Worm (Caenorhabditis elegans) whole organism, L2 larva: Measurements from ENCODE around the gene srlf-2.

Experiments used
- C34F6.9 ChIP-seq: fragments of 150-350 bp; optimal IDR thresholded peaks from 2 replicates; lab custom pipeline; 2014; ENCODE audit warnings: missing biosample characterization, missing genetic modification characterization
- F13H6.1 ChIP-seq: sonication (generic microtip); optimal IDR thresholded peaks from 2 replicates; lab custom pipeline; 2016; ENCODE audit warnings: missing genetic modification characterization, missing compliant biosample characterization
- R02D3.7 ChIP-seq: fragments of 150-350 bp; optimal IDR thresholded peaks from 2 replicates; lab custom pipeline; 2014; ENCODE audit warnings: missing biosample characterization, missing genetic modification characterization
- Y55F3AM.14 ChIP-seq: fragments of 200-800 bp; sonication (Bioruptor generic); optimal IDR thresholded peaks from 2 replicates; lab custom pipeline; 2018; ENCODE audit warnings: mild to moderate bottlenecking, missing genetic modification characterization, missing compliant biosample characterization
- ZK546.5 ChIP-seq: sonication (generic microtip); optimal IDR thresholded peaks from 2 replicates; lab custom pipeline; 2017; ENCODE audit warnings: missing biosample characterization, missing genetic modification characterization
- aly-2 ChIP-seq: fragments of 150-350 bp; optimal IDR thresholded peaks from 2 replicates; lab custom pipeline; 2014; ENCODE audit warnings: missing biosample characterization, missing genetic modification characterization
- ama-1 ChIP-seq: fragments of 150-350 bp; optimal IDR thresholded peaks from 2 replicates; lab custom pipeline; 2018; ENCODE audit warnings: inconsistent platforms
- blmp-1 ChIP-seq: sonication (generic microtip); optimal IDR thresholded peaks from 2 replicates; lab custom pipeline; 2017; ENCODE audit warnings: missing genetic modification characterization, mild to moderate bottlenecking, missing compliant biosample characterization, antibody characterized with exemption, moderate library complexity; ENCODE audit not compliant: insufficient read depth
- ceh-82 ChIP-seq: fragments of 150-350 bp; optimal IDR thresholded peaks from 2 replicates; lab custom pipeline; 2014; ENCODE audit warnings: missing biosample characterization, missing genetic modification characterization
- crh-2 ChIP-seq: sonication (generic microtip); optimal IDR thresholded peaks from 2 replicates; lab custom pipeline; 2017; ENCODE audit warnings: missing biosample characterization, missing genetic modification characterization
- dmd-4 ChIP-seq: sonication (generic microtip); optimal IDR thresholded peaks from 2 replicates; lab custom pipeline; 2017; ENCODE audit warnings: missing biosample characterization, missing genetic modification characterization
- egl-27 ChIP-seq: sonication (generic microtip); optimal IDR thresholded peaks from 3 replicates; lab custom pipeline; 2017; ENCODE audit warnings: missing biosample characterization, missing genetic modification reagents, missing genetic modification characterization
- elt-1 ChIP-seq: fragments of 150-350 bp; optimal IDR thresholded peaks from 2 replicates; lab custom pipeline; 2014; ENCODE audit warnings: missing biosample characterization, missing genetic modification characterization
- fos-1 ChIP-seq: fragments of 150-350 bp; optimal IDR thresholded peaks from 2 replicates; lab custom pipeline; 2014; ENCODE audit warnings: missing biosample characterization, missing genetic modification characterization
- gmeb-1 ChIP-seq: fragments of 150-350 bp; optimal IDR thresholded peaks from 2 replicates; lab custom pipeline; 2014; ENCODE audit warnings: missing biosample characterization, missing genetic modification characterization
- lin-11 ChIP-seq: fragments of 150-350 bp; sonication (generic microtip); optimal IDR thresholded peaks from 2 replicates; lab custom pipeline; 2014; ENCODE audit warnings: missing biosample characterization, missing genetic modification characterization, inconsistent platforms, mixed read lengths
- lin-13 ChIP-seq: fragments of 150-350 bp; optimal IDR thresholded peaks from 2 replicates; lab custom pipeline; 2014; ENCODE audit warnings: missing biosample characterization, missing genetic modification reagents, missing genetic modification characterization
- lin-39 ChIP-seq: fragments of 150-350 bp; optimal IDR thresholded peaks from 2 replicates; lab custom pipeline; 2014; ENCODE audit warnings: missing biosample characterization, missing genetic modification reagents, missing genetic modification characterization
- lsy-2 ChIP-seq, 2 experiments: fragments of 150-350 bp in 1 of 2; sonication (generic microtip) in 1 of 2; optimal IDR thresholded peaks; 2 replicates each; lab custom pipeline; 2014 to 2017; ENCODE audit warnings: missing biosample characterization in 2 of 2, missing genetic modification characterization in 2 of 2
- nhr-10 ChIP-seq: sonication (generic microtip); optimal IDR thresholded peaks from 2 replicates; lab custom pipeline; 2017; ENCODE audit warnings: missing biosample characterization, missing genetic modification characterization
- nhr-11 ChIP-seq: fragments of 150-350 bp; optimal IDR thresholded peaks from 2 replicates; lab custom pipeline; 2014; ENCODE audit warnings: missing biosample characterization, missing genetic modification characterization
- nhr-129 ChIP-seq: fragments of 150-350 bp; optimal IDR thresholded peaks from 2 replicates; lab custom pipeline; 2014; ENCODE audit warnings: missing biosample characterization, missing genetic modification characterization
- nhr-21 ChIP-seq: fragments of 150-350 bp; optimal IDR thresholded peaks from 2 replicates; lab custom pipeline; 2014; ENCODE audit warnings: missing biosample characterization, missing genetic modification characterization
- nhr-23 ChIP-seq: fragments of 150-350 bp; optimal IDR thresholded peaks from 2 replicates; lab custom pipeline; 2014; ENCODE audit warnings: missing biosample characterization, missing genetic modification reagents, missing genetic modification characterization
- nhr-25 ChIP-seq: fragments of 150-350 bp; sonication (generic microtip); optimal IDR thresholded peaks from 3 replicates; lab custom pipeline; 2014; ENCODE audit warnings: missing biosample characterization, missing genetic modification characterization
- nhr-6 ChIP-seq: fragments of 150-350 bp; optimal IDR thresholded peaks from 2 replicates; lab custom pipeline; 2014; ENCODE audit warnings: missing biosample characterization, missing genetic modification characterization
- peb-1 ChIP-seq: fragments of 150-350 bp; optimal IDR thresholded peaks from 2 replicates; lab custom pipeline; 2014; ENCODE audit warnings: missing biosample characterization, missing genetic modification characterization
- sem-4 ChIP-seq: fragments of 150-350 bp; optimal IDR thresholded peaks from 2 replicates; lab custom pipeline; 2014; ENCODE audit warnings: missing biosample characterization, missing genetic modification reagents, missing genetic modification characterization
- sma-3 ChIP-seq: sonication (generic microtip); optimal IDR thresholded peaks from 2 replicates; lab custom pipeline; 2016; ENCODE audit warnings: missing genetic modification reagents, missing genetic modification characterization, missing compliant biosample characterization
- sma-9 ChIP-seq, 2 experiments: fragments of 150-350 bp in 1 of 2; sonication (generic microtip) in 1 of 2; optimal IDR thresholded peaks; 2 replicates each; lab custom pipeline; 2014 to 2016; ENCODE audit warnings: missing genetic modification characterization in 2 of 2, mild to moderate bottlenecking in 1 of 2, missing biosample characterization in 1 of 2, missing compliant biosample characterization in 1 of 2, missing genetic modification reagents in 1 of 2, moderate library complexity in 1 of 2
- snpc-4 ChIP-seq: fragments of 150-350 bp; optimal IDR thresholded peaks from 2 replicates; lab custom pipeline; 2014; ENCODE audit warnings: missing biosample characterization, missing genetic modification characterization
- unc-39 ChIP-seq: fragments of 150-350 bp; optimal IDR thresholded peaks from 2 replicates; lab custom pipeline; 2014; ENCODE audit warnings: missing biosample characterization, missing genetic modification characterization
- unc-55 ChIP-seq: fragments of 150-350 bp; sonication (generic microtip); optimal IDR thresholded peaks from 3 replicates; lab custom pipeline; 2014; ENCODE audit warnings: missing biosample characterization, missing genetic modification reagents, missing genetic modification characterization
- unc-62 ChIP-seq: fragments of 150-350 bp; optimal IDR thresholded peaks from 2 replicates; lab custom pipeline; 2014; ENCODE audit warnings: missing biosample characterization, missing genetic modification reagents, missing genetic modification characterization
- zag-1 ChIP-seq: fragments of 150-350 bp; optimal IDR thresholded peaks from 2 replicates; lab custom pipeline; 2014; ENCODE audit warnings: missing biosample characterization, missing genetic modification characterization
- ztf-11 ChIP-seq: sonication (generic microtip); optimal IDR thresholded peaks from 2 replicates; lab custom pipeline; 2017; ENCODE audit warnings: missing biosample characterization, missing genetic modification characterization

Gene srlf-2

ce11 chrIV:8534997-8535414 lies 45.0 kb downstream of the srlf-2 start (continued):
- TF ChIP-seq nhr-11 (tag; lab: Kevin White, UChicago) (no peak), R02D3.7 (tag; lab: Kevin White, UChicago) (no peak), blmp-1 (peak; percentile 76), unc-55 (no peak), egl-27 (tag; lab: Kevin White, UChicago) (no peak), lin-11 (tag; lab: Kevin White, UChicago) (no peak), nhr-25 (tag; lab: Kevin White, UChicago) (peak; percentile 67), dmd-4 (tag; lab: Kevin White, UChicago) (no peak), crh-2 (tag; lab: Kevin White, UChicago) (peak; percentile 72), elt-1 (no peak), ztf-11 (tag; lab: Kevin White, UChicago) (no peak), zag-1 (tag; lab: Kevin White, UChicago) (no peak), nhr-21 (tag; lab: Kevin White, UChicago) (peak; percentile 62), nhr-6 (tag; lab: Kevin White, UChicago) (peak; percentile 34), gmeb-1 (tag; lab: Kevin White, UChicago) (no peak), unc-39 (no peak), sma-3 (GFP tag; lab: Kevin White, UChicago) (peak; percentile 76), sma-9 (GFP tag; optimal IDR thresholded peaks at IDR 0.05; lab: Kevin White, UChicago) (peak; percentile 86), sma-9 (tag; optimal IDR thresholded peaks at IDR 0.05; lab: Kevin White, UChicago) (no peak), F13H6.1 (tag; lab: Kevin White, UChicago) (peak; percentile 68), Y55F3AM.14 (GFP tag; lab: Kevin White, UChicago) (peak; percentile 43), nhr-129 (tag; lab: Kevin White, UChicago) (peak; percentile 80), ZK546.5 (no peak), snpc-4 (tag; lab: Kevin White, UChicago) (peak; percentile 21)
- TF ChIP-seq, all 48 proteins: peak for 17

ce11 chrIV:8535946-8536345 lies 45.9 kb downstream of the srlf-2 start:
- TF ChIP-seq sma-9 (GFP tag; optimal IDR thresholded peaks at IDR 0.05; lab: Kevin White, UChicago) (peak; percentile 30), sma-9 (tag; optimal IDR thresholded peaks at IDR 0.05; lab: Kevin White, UChicago) (no peak), nhr-6 (tag; lab: Kevin White, UChicago) (no peak), nhr-129 (tag; lab: Kevin White, UChicago) (peak; percentile 5), ZK546.5 (no peak), gmeb-1 (tag; lab: Kevin White, UChicago) (no peak), ama-1 (peak; percentile 45), C34F6.9 (tag; lab: Kevin White, UChicago) (no peak), Y55F3AM.14 (GFP tag; lab: Kevin White, UChicago) (no peak), elt-1 (no peak), lin-11 (tag; lab: Kevin White, UChicago) (no peak)

ce11 chrIV:8538011-8538658 lies 48.1 kb downstream of the srlf-2 start:
- TF ChIP-seq nhr-23 (tag; lab: Kevin White, UChicago) = no peak
- no peak for TF ChIP-seq zag-1 (tag; lab: Kevin White, UChicago)
- no peak for TF ChIP-seq sma-9 (GFP tag; optimal IDR thresholded peaks at IDR 0.05; lab: Kevin White, UChicago)
- no peak for TF ChIP-seq sma-9 (tag; optimal IDR thresholded peaks at IDR 0.05; lab: Kevin White, UChicago)
- peak; percentile 18 for TF ChIP-seq gmeb-1 (tag; lab: Kevin White, UChicago)
- no peak for TF ChIP-seq peb-1
- TF ChIP-seq sma-3 (GFP tag; lab: Kevin White, UChicago) = peak; percentile 36
- no peak for TF ChIP-seq lsy-2 (tag; optimal IDR thresholded peaks at IDR 0.05; lab: Kevin White, UChicago)
- no peak for TF ChIP-seq Y55F3AM.14 (GFP tag; lab: Kevin White, UChicago)
- peak; percentile 0 for TF ChIP-seq lin-13 (GFP tag; lab: Kevin White, UChicago)
- TF ChIP-seq, all 48 proteins: peak for 3

- TF ChIP-seq unc-39 (no peak), lin-13 (GFP tag; lab: Kevin White, UChicago) (no peak), sem-4 (tag; lab: Kevin White, UChicago) (no peak), crh-2 (tag; lab: Kevin White, UChicago) (no peak), lin-39 (tag; lab: Kevin White, UChicago) (no peak), unc-62 (GFP tag; lab: Kevin White, UChicago) (no peak), fos-1 (tag; lab: Kevin White, UChicago) (no peak), ceh-82 (tag; lab: Kevin White, UChicago) (no peak), ztf-11 (tag; lab: Kevin White, UChicago) (no peak), R02D3.7 (tag; lab: Kevin White, UChicago) (no peak), nhr-129 (tag; lab: Kevin White, UChicago) (no peak), zag-1 (tag; lab: Kevin White, UChicago) (no peak), nhr-10 (tag; lab: Kevin White, UChicago) (no peak), sma-9 (GFP tag; optimal IDR thresholded peaks at IDR 0.05; lab: Kevin White, UChicago) (no peak), sma-9 (tag; optimal IDR thresholded peaks at IDR 0.05; lab: Kevin White, UChicago) (no peak), nhr-23 (tag; lab: Kevin White, UChicago) (no peak), peb-1 (no peak), sma-3 (GFP tag; lab: Kevin White, UChicago) (no peak), aly-2 (no peak)
Observed at ce11 chrIV:8538659-8539173, 48.7 kb downstream of the srlf-2 start, which contains the start of gene hyl-1. hyl-1 (plus strand) TSS chrIV:8539123.
